Worm (Caenorhabditis elegans) whole organism, late embryonic: ENCODE measurements around the gene srz-104.

Source experiments
- C08G9.2 ChIP-seq: sonication (generic microtip); optimal IDR thresholded peaks from 2 replicates; lab custom pipeline; 2016; ENCODE audit warnings: mild to moderate bottlenecking, missing genetic modification characterization, moderate library complexity, missing compliant biosample characterization
- dve-1 ChIP-seq: sonication (generic microtip); optimal IDR thresholded peaks from 2 replicates; lab custom pipeline; 2017; ENCODE audit warnings: antibody characterized with exemption, mild to moderate bottlenecking, missing genetic modification characterization, missing compliant biosample characterization
- fkh-10 ChIP-seq: fragments of 150-350 bp; optimal IDR thresholded peaks from 2 replicates; lab custom pipeline; 2014; ENCODE audit warnings: missing biosample characterization, missing genetic modification reagents, missing genetic modification characterization
- lim-6 ChIP-seq: sonication (generic microtip); optimal IDR thresholded peaks from 2 replicates; lab custom pipeline; 2016; ENCODE audit warnings: missing genetic modification characterization, missing compliant biosample characterization
- madf-2 ChIP-seq: sonication (generic microtip); optimal IDR thresholded peaks from 2 replicates; lab custom pipeline; 2017; ENCODE audit warnings: missing genetic modification characterization, missing compliant biosample characterization
- nfya-1 ChIP-seq: sonication (generic microtip); optimal IDR thresholded peaks from 2 replicates; lab custom pipeline; 2017; ENCODE audit warnings: missing genetic modification characterization, mild to moderate bottlenecking, missing compliant biosample characterization, antibody characterized with exemption, moderate library complexity
- nhr-11 ChIP-seq: fragments of 150-350 bp; optimal IDR thresholded peaks from 2 replicates; lab custom pipeline; 2014; ENCODE audit warnings: missing biosample characterization, missing genetic modification characterization
- npax-4 ChIP-seq: sonication (generic microtip); optimal IDR thresholded peaks from 2 replicates; lab custom pipeline; 2016; ENCODE audit warnings: missing genetic modification characterization, missing compliant biosample characterization
- sox-4 ChIP-seq: sonication (generic microtip); optimal IDR thresholded peaks from 2 replicates; lab custom pipeline; 2017; ENCODE audit warnings: mild to moderate bottlenecking, missing genetic modification characterization, inconsistent platforms, missing compliant biosample characterization

DNA sequence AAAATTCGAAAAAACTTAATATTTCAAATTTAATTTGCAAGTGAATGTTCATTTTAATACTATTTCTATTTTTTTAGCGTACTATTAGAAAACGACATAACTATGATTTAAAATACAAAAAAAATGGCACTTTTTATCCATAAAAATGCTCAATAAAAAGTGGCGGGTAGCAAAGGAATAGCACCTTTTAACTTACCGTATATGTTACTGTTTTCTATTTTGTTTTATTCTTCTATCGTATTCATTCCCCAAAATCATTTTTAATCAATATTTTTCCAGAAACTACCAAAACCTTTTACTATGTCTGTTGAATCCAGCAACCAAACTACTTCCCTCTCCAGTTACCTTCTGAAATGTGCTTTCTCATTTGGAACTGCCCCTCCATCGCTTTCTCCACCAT is 27.2 kb downstream of the srz-104 start, which contains the start of gene C35D6.4:
- TF ChIP-seq nfya-1 (tag; lab: Kevin White, UChicago): no peak
- TF ChIP-seq nhr-11: no peak
- TF ChIP-seq madf-2 (tag; lab: Kevin White, UChicago): no peak
- TF ChIP-seq sox-4 (tag; lab: Kevin White, UChicago): no peak
- no peak for TF ChIP-seq dve-1 (tag; lab: Kevin White, UChicago)
- TF ChIP-seq lim-6 (tag; lab: Kevin White, UChicago): no peak
- TF ChIP-seq npax-4 (tag; lab: Kevin White, UChicago): no peak
- no peak for TF ChIP-seq C08G9.2 (tag; lab: Kevin White, UChicago)
- TF ChIP-seq fkh-10 (GFP tag; lab: Kevin White, UChicago): no peak
